Worm (Caenorhabditis elegans): Measurements from ENCODE around the gene Y60A3A.16.

ce11 chrV:19908854-19909253 is 13.7 kb downstream of the Y60A3A.16 start:
- no peak for TF ChIP-seq him-1 (tag; optimal IDR thresholded peaks at IDR 0.05)
- TF ChIP-seq W03F9.2 (tag; optimal IDR thresholded peaks at IDR 0.05), result no peak

Data from whole organism, L4/young adult.